Worm (Caenorhabditis elegans) whole organism, L1 larva: ENCODE data around the gene F58F9.6.

Experiments
- aly-2 ChIP-seq: fragments of 150-350 bp; optimal IDR thresholded peaks from 2 replicates; lab custom pipeline; 2014; ENCODE audit warnings: missing biosample characterization, missing genetic modification characterization
- ama-1 ChIP-seq: fragments of 150-350 bp; optimal IDR thresholded peaks from 2 replicates; lab custom pipeline; 2014
- lin-13 ChIP-seq: fragments of 150-350 bp; optimal IDR thresholded peaks from 2 replicates; lab custom pipeline; 2014; ENCODE audit warnings: missing biosample characterization, missing genetic modification reagents, missing genetic modification characterization
- nhr-237 ChIP-seq: fragments of 150-350 bp; optimal IDR thresholded peaks from 2 replicates; lab custom pipeline; 2014; ENCODE audit warnings: missing biosample characterization, missing genetic modification characterization
- unc-130 ChIP-seq: fragments of 150-350 bp; optimal IDR thresholded peaks from 2 replicates; lab custom pipeline; 2017; ENCODE audit warnings: missing biosample characterization, missing genetic modification characterization, inconsistent platforms

ce11 chrIV:6284277-6284676, 46.9 kb upstream of the F58F9.6 start, which contains the start of gene ops-1:
- TF ChIP-seq ama-1 (lab: Kevin White, UChicago) (no peak), nhr-237 (tag; lab: Kevin White, UChicago) (no peak), aly-2 (no peak), lin-13 (no peak), unc-130 (tag; lab: Kevin White, UChicago) (no peak)
